ENCODE assay signal across 2 fruit fly cellular contexts in genomic region chr3L:17532197-17532596, dm6.
TF ChIP-seq lines count a peak whose summit lies in the region.

No protein-coding gene starts in this region.

TF ChIP-seq in whole organism, embryonic, 481 proteins besides CTCF, POLR2A, EP300 and RAD21 (continued from another document and continues in another):
- TF ChIP-seq hb (GFP tag; IDR thresholded peaks at IDR 0.05; lab: Robert Waterston, UW; ENCODE audit: partially characterized antibody) (no peak), bcd (GFP tag; optimal IDR thresholded peaks at IDR 0.05; lab: Kevin White, UChicago) (peak; percentile 24), CG17361 (GFP tag; IDR thresholded peaks at IDR 0.05; lab: Robert Waterston, UW) (peak; percentile 51; the same call in 2 of the 3 replicates), CG13894 (tag; optimal IDR thresholded peaks at IDR 0.05; lab: Kevin White, UChicago) (no peak), NFAT (GFP tag; IDR thresholded peaks at IDR 0.05; lab: Robert Waterston, UW) (no peak), CG4820 (GFP tag; optimal IDR thresholded peaks at IDR 0.05; lab: Kevin White, UChicago) (peak; percentile 16), CG3847 (GFP tag; IDR thresholded peaks at IDR 0.05; lab: Robert Waterston, UW) (0 out of 2 replicates have a peak, but pooled peaks have one; percentile 22), ham (GFP tag; IDR thresholded peaks at IDR 0.05; lab: Robert Waterston, UW) (no peak), unpg (GFP tag; optimal IDR thresholded peaks at IDR 0.05; lab: Kevin White, UChicago) (peak; percentile 57), CG10543 (GFP tag; optimal IDR thresholded peaks at IDR 0.05; lab: Kevin White, UChicago) (no peak), CG10274 (GFP tag; optimal IDR thresholded peaks at IDR 0.05; lab: Kevin White, UChicago) (no peak), CG18011 (GFP tag; optimal IDR thresholded peaks at IDR 0.05; lab: Kevin White, UChicago) (no peak), crol (GFP tag; IDR thresholded peaks at IDR 0.05; lab: Robert Waterston, UW) (no peak), CG10267 (tag; optimal IDR thresholded peaks at IDR 0.05; lab: Kevin White, UChicago) (peak; percentile 12), CG9876 (GFP tag; optimal IDR thresholded peaks at IDR 0.05; lab: Kevin White, UChicago) (no peak), Taf1 (GFP tag; IDR thresholded peaks at IDR 0.05; lab: Robert Waterston, UW) (no peak), CG11696 (GFP tag; IDR thresholded peaks at IDR 0.05; lab: Robert Waterston, UW) (no peak), Oaz (GFP tag; IDR thresholded peaks at IDR 0.05; lab: Robert Waterston, UW) (no peak), CG17186 (GFP tag; optimal IDR thresholded peaks at IDR 0.05; lab: Kevin White, UChicago) (no peak), aop (GFP tag; IDR thresholded peaks at IDR 0.05; lab: Robert Waterston, UW) (no peak), sug (tag; optimal IDR thresholded peaks at IDR 0.05; lab: Kevin White, UChicago) (no peak), yki (optimal IDR thresholded peaks at IDR 0.05; lab: Kevin White, UChicago) (no peak), pfk (GFP tag; optimal IDR thresholded peaks at IDR 0.05; lab: Kevin White, UChicago) (no peak), Poxn (GFP tag; IDR thresholded peaks at IDR 0.05; lab: Robert Waterston, UW) (no peak), hth (optimal IDR thresholded peaks at IDR 0.05; lab: Kevin White, UChicago) (no peak), CoRest (tag; optimal IDR thresholded peaks at IDR 0.05; lab: Kevin White, UChicago) (peak; percentile 42), Ravus (GFP tag; IDR thresholded peaks at IDR 0.05; lab: Robert Waterston, UW) (no peak), Doc3 (GFP tag; IDR thresholded peaks at IDR 0.05; lab: Robert Waterston, UW; ENCODE audit: partially characterized antibody) (no peak), CG2712 (tag; optimal IDR thresholded peaks at IDR 0.05; lab: Kevin White, UChicago) (peak; percentile 58), CG4854 (GFP tag; optimal IDR thresholded peaks at IDR 0.05; lab: Kevin White, UChicago) (peak; percentile 26), caup (GFP tag; optimal IDR thresholded peaks at IDR 0.05; lab: Kevin White, UChicago; ENCODE audit: severe bottlenecking) (no peak), CG8290 (GFP tag; optimal IDR thresholded peaks at IDR 0.05; lab: Kevin White, UChicago) (no peak), CG8290 (tag; optimal IDR thresholded peaks at IDR 0.05; lab: Kevin White, UChicago) (no peak), lab (GFP tag; optimal IDR thresholded peaks at IDR 0.05; lab: Kevin White, UChicago) (peak; percentile 42), HLH54F (GFP tag; optimal IDR thresholded peaks at IDR 0.05; lab: Kevin White, UChicago) (no peak), en (GFP tag; optimal IDR thresholded peaks at IDR 0.05; lab: Kevin White, UChicago) (no peak), CG11695 (GFP tag; IDR thresholded peaks at IDR 0.05; lab: Robert Waterston, UW) (peak; percentile 50; the same call in 1 of the 3 replicates), CG3281 (GFP tag; optimal IDR thresholded peaks at IDR 0.05; lab: Kevin White, UChicago) (no peak), CG42726 (GFP tag; IDR thresholded peaks at IDR 0.05; lab: Robert Waterston, UW; ENCODE audit: partially characterized antibody) (no peak), z (GFP tag; IDR thresholded peaks at IDR 0.05; lab: Robert Waterston, UW) (no peak), hbn (GFP tag; IDR thresholded peaks at IDR 0.05; lab: Robert Waterston, UW; ENCODE audit: partially characterized antibody) (no peak), sqz (GFP tag; optimal IDR thresholded peaks at IDR 0.05; lab: Kevin White, UChicago) (no peak), bigmax (GFP tag; optimal IDR thresholded peaks at IDR 0.05; lab: Kevin White, UChicago) (no peak), CG4617 (GFP tag; optimal IDR thresholded peaks at IDR 0.05; lab: Kevin White, UChicago; ENCODE audit: borderline replicate concordance) (no peak), YL-1 (GFP tag; optimal IDR thresholded peaks at IDR 0.05; lab: Kevin White, UChicago) (no peak), CG7786 (GFP tag; optimal IDR thresholded peaks at IDR 0.05; lab: Kevin White, UChicago) (no peak), trem (tag; optimal IDR thresholded peaks at IDR 0.05; lab: Kevin White, UChicago) (peak; percentile 40), CG1529 (GFP tag; optimal IDR thresholded peaks at IDR 0.05; lab: Kevin White, UChicago) (no peak), ranshi (GFP tag; IDR thresholded peaks at IDR 0.05; lab: Robert Waterston, UW) (no peak), CG10654 (GFP tag; optimal IDR thresholded peaks at IDR 0.05; lab: Kevin White, UChicago) (no peak), tx (GFP tag; optimal IDR thresholded peaks at IDR 0.05; lab: Kevin White, UChicago) (no peak), CG15601 (tag; optimal IDR thresholded peaks at IDR 0.05; lab: Kevin White, UChicago) (peak; percentile 49), Deaf1 (tag; optimal IDR thresholded peaks at IDR 0.05; lab: Kevin White, UChicago) (no peak), ab (GFP tag; optimal IDR thresholded peaks at IDR 0.05; lab: Kevin White, UChicago) (no peak), CG13424 (tag; optimal IDR thresholded peaks at IDR 0.05; lab: Kevin White, UChicago) (peak; percentile 48), Opbp (GFP tag; IDR thresholded peaks at IDR 0.05; lab: Robert Waterston, UW; ENCODE audit: partially characterized antibody) (no peak), lov (optimal IDR thresholded peaks at IDR 0.05; lab: Kevin White, UChicago) (no peak), lov (GFP tag; IDR thresholded peaks at IDR 0.05; lab: Robert Waterston, UW) (no peak), CG1024 (GFP tag; IDR thresholded peaks at IDR 0.05; lab: Robert Waterston, UW) (0 out of 2 replicates have a peak, but pooled peaks have one; percentile 4), zf30C (GFP tag; optimal IDR thresholded peaks at IDR 0.05; lab: Kevin White, UChicago) (no peak), Ets97D (GFP tag; optimal IDR thresholded peaks at IDR 0.05; lab: Kevin White, UChicago) (no peak), repo (GFP tag; optimal IDR thresholded peaks at IDR 0.05; lab: Kevin White, UChicago) (no peak), p53 (GFP tag; optimal IDR thresholded peaks at IDR 0.05; lab: Kevin White, UChicago) (no peak), CG12744 (GFP tag; optimal IDR thresholded peaks at IDR 0.05; lab: Kevin White, UChicago) (no peak), zfh1 (GFP tag; IDR thresholded peaks at IDR 0.05; lab: Robert Waterston, UW) (peak; percentile 51; the same call in 1 of the 3 replicates), CG15073 (GFP tag; optimal IDR thresholded peaks at IDR 0.05; lab: Kevin White, UChicago) (peak; percentile 4), chm (GFP tag; IDR thresholded peaks at IDR 0.05; lab: Robert Waterston, UW) (peak; percentile 47; the same call in 1 of the 2 replicates)

TF ChIP-seq in whole organism, prepupa, 60 proteins besides CTCF, POLR2A, EP300 and RAD21 (continued from another document):
- TF ChIP-seq net (GFP tag; optimal IDR thresholded peaks at IDR 0.05; lab: Kevin White, UChicago): no peak
- peak; percentile 21 for TF ChIP-seq fkh (GFP tag; optimal IDR thresholded peaks at IDR 0.05; lab: Kevin White, UChicago)
